Fruit fly (Drosophila melanogaster) whole organism, embryonic: ENCODE measurements around the gene CG31819.

ENCODE experiments used
- Aef1 ChIP-seq: fragments of 200-800 bp; sonication (Bioruptor generic); IDR thresholded peaks from 3 replicates; pipeline ENCODE4 v1.3.6; 2022; ENCODE audit warnings: missing biosample characterization, missing genetic modification characterization
- B-H1 ChIP-seq: fragments of 200-800 bp; sonication (Bioruptor generic); IDR thresholded peaks from 3 replicates; pipeline ENCODE4 v1.3.6; 2022; ENCODE audit warnings: missing biosample characterization, missing genetic modification characterization
- Bteb2 ChIP-seq: fragments of 200-800 bp; sonication (Bioruptor generic); optimal IDR thresholded peaks from 2 replicates; lab custom pipeline; 2016; ENCODE audit warnings: missing biosample characterization, missing genetic modification characterization
- CG10654 ChIP-seq: fragments of 200-800 bp; sonication (Bioruptor generic); optimal IDR thresholded peaks from 2 replicates; lab custom pipeline; 2016; ENCODE audit warnings: missing biosample characterization, missing genetic modification characterization
- CG11085 ChIP-seq: fragments of 200-800 bp; sonication (Bioruptor generic); IDR thresholded peaks from 2 replicates; pipeline ENCODE4 v1.3.6; 2022; ENCODE audit warnings: missing biosample characterization, missing genetic modification characterization
- CG12071 ChIP-seq: fragments of 200-800 bp; sonication (Bioruptor generic); optimal IDR thresholded peaks from 3 replicates; lab custom pipeline; 2018; ENCODE audit warnings: missing biosample characterization, mild to moderate bottlenecking, missing genetic modification characterization
- CG13123 ChIP-seq: fragments of 200-800 bp; sonication (Bioruptor generic); optimal IDR thresholded peaks from 2 replicates; lab custom pipeline; 2016; ENCODE audit warnings: missing biosample characterization, missing genetic modification characterization
- CG15073 ChIP-seq: fragments of 200-800 bp; sonication (Bioruptor generic); optimal IDR thresholded peaks from 2 replicates; lab custom pipeline; 2016; ENCODE audit warnings: missing biosample characterization, missing genetic modification characterization
- CG15269 ChIP-seq: fragments of 200-800 bp; sonication (Bioruptor generic); optimal IDR thresholded peaks from 2 replicates; lab custom pipeline; 2018; ENCODE audit warnings: missing biosample characterization, mild to moderate bottlenecking, missing genetic modification characterization, moderate library complexity
- CG17186 ChIP-seq: fragments of 200-800 bp; sonication (Bioruptor generic); optimal IDR thresholded peaks from 3 replicates; lab custom pipeline; 2017; ENCODE audit warnings: missing biosample characterization, missing genetic modification reagents, missing genetic modification characterization
- CG17361 ChIP-seq: fragments of 200-800 bp; sonication (Bioruptor generic); IDR thresholded peaks from 3 replicates; pipeline ENCODE4 v1.3.6; 2022; ENCODE audit warnings: missing biosample characterization, missing genetic modification characterization
- CG17612 ChIP-seq: fragments of 200-800 bp; sonication (Bioruptor generic); IDR thresholded peaks from 2 replicates; pipeline ENCODE4 v1.3.6; 2022; ENCODE audit warnings: missing biosample characterization, missing genetic modification characterization
- CG17802 ChIP-seq: fragments of 200-800 bp; sonication (Bioruptor generic); optimal IDR thresholded peaks from 2 replicates; lab custom pipeline; 2018; ENCODE audit warnings: missing biosample characterization, mild to moderate bottlenecking, missing genetic modification characterization, moderate library complexity
- CG2678 ChIP-seq: fragments of 200-800 bp; sonication (Bioruptor generic); optimal IDR thresholded peaks from 3 replicates; lab custom pipeline; 2019; ENCODE audit warnings: missing biosample characterization, mild to moderate bottlenecking, missing genetic modification characterization, moderate library complexity
- CG3163 ChIP-seq: fragments of 200-800 bp; sonication (Bioruptor generic); optimal IDR thresholded peaks from 3 replicates; lab custom pipeline; 2016; ENCODE audit warnings: missing biosample characterization, missing genetic modification characterization
- CG3281 ChIP-seq: fragments of 200-800 bp; sonication (Bioruptor generic); optimal IDR thresholded peaks from 3 replicates; lab custom pipeline; 2017; ENCODE audit warnings: missing biosample characterization, mild to moderate bottlenecking, missing genetic modification characterization
- CG33557 ChIP-seq: fragments of 200-800 bp; sonication (Bioruptor generic); optimal IDR thresholded peaks from 2 replicates; lab custom pipeline; 2019; ENCODE audit warnings: missing biosample characterization, mild to moderate bottlenecking, missing genetic modification characterization, moderate library complexity
- CG3407 ChIP-seq: fragments of 200-800 bp; sonication (Bioruptor generic); optimal IDR thresholded peaks from 2 replicates; lab custom pipeline; 2018; ENCODE audit warnings: missing biosample characterization, mild to moderate bottlenecking, missing genetic modification characterization
- CG7987 ChIP-seq: fragments of 200-800 bp; sonication (Bioruptor generic); optimal IDR thresholded peaks from 2 replicates; lab custom pipeline; 2018; ENCODE audit warnings: missing biosample characterization, mild to moderate bottlenecking, missing genetic modification characterization, moderate library complexity
- CG9215 ChIP-seq: fragments of 200-800 bp; sonication (Bioruptor generic); IDR thresholded peaks from 2 replicates; pipeline ENCODE4 v1.3.6; 2022; ENCODE audit warnings: missing biosample characterization, missing genetic modification characterization
- CHES-1-like ChIP-seq: fragments of 200-800 bp; sonication (Bioruptor generic); optimal IDR thresholded peaks from 2 replicates; lab custom pipeline; 2016; ENCODE audit warnings: missing biosample characterization, missing genetic modification characterization
- CTCF ChIP-seq: fragments of 200-800 bp; sonication (Bioruptor generic); optimal IDR thresholded peaks from 2 replicates; lab custom pipeline; 2017; ENCODE audit warnings: missing biosample characterization, mild to moderate bottlenecking, missing genetic modification characterization, moderate library complexity
- Chrac-16 ChIP-seq: fragments of 200-800 bp; sonication (Bioruptor generic); optimal IDR thresholded peaks from 3 replicates; lab custom pipeline; 2016; ENCODE audit warnings: missing biosample characterization, missing genetic modification characterization
- Doc2 ChIP-seq: fragments of 200-800 bp; sonication (Bioruptor generic); IDR thresholded peaks from 2 replicates; pipeline ENCODE4 v1.3.6; 2022; ENCODE audit warnings: missing biosample characterization, missing genetic modification characterization
- Doc3 ChIP-seq: fragments of 200-800 bp; sonication (Bioruptor generic); IDR thresholded peaks from 3 replicates; pipeline ENCODE4 v1.3.6; 2022; ENCODE audit warnings: missing biosample characterization, missing genetic modification characterization; ENCODE audit not compliant: partially characterized antibody
- GATAe ChIP-seq: fragments of 200-800 bp; sonication (Bioruptor generic); conservative IDR thresholded peaks from 2 replicates; pipeline ENCODE4 v1.3.6; 2022; ENCODE audit warnings: missing biosample characterization, missing genetic modification characterization
- MESR4 ChIP-seq: fragments of 200-800 bp; sonication (Bioruptor generic); optimal IDR thresholded peaks from 2 replicates; lab custom pipeline; 2018; ENCODE audit warnings: missing biosample characterization, mild to moderate bottlenecking, missing genetic modification characterization, moderate library complexity
- Neu2 ChIP-seq: fragments of 200-800 bp; sonication (Bioruptor generic); optimal IDR thresholded peaks from 3 replicates; lab custom pipeline; 2016; ENCODE audit warnings: missing biosample characterization, missing genetic modification characterization, borderline replicate concordance
- Optix ChIP-seq: fragments of 200-800 bp; sonication (Bioruptor generic); IDR thresholded peaks from 3 replicates; pipeline ENCODE4 v1.3.6; 2022; ENCODE audit warnings: missing biosample characterization, missing genetic modification characterization
- PHDP ChIP-seq: fragments of 200-800 bp; sonication (Bioruptor generic); optimal IDR thresholded peaks from 3 replicates; lab custom pipeline; 2018; ENCODE audit warnings: missing biosample characterization, mild to moderate bottlenecking, missing genetic modification characterization, moderate library complexity
- Rx ChIP-seq: fragments of 200-800 bp; sonication (Bioruptor generic); IDR thresholded peaks from 2 replicates; pipeline ENCODE4 v1.3.6; 2022; ENCODE audit warnings: missing biosample characterization, missing genetic modification characterization
- Sry-β ChIP-seq: fragments of 200-800 bp; sonication (Bioruptor generic); optimal IDR thresholded peaks from 2 replicates; lab custom pipeline; 2018; ENCODE audit warnings: missing biosample characterization, mild to moderate bottlenecking, missing genetic modification characterization, moderate library complexity
- Stat92E ChIP-seq, 3 experiments: fragments of >200 bp in 2 of 3; fragments of 200-800 bp in 1 of 3; sonication (Bioruptor generic) in 1 of 3; optimal IDR thresholded peaks; 2 replicates each; lab custom pipeline; 2017 to 2019; ENCODE audit warnings: missing biosample characterization in 3 of 3, missing genetic modification characterization in 3 of 3, mild to moderate bottlenecking in 1 of 3, moderate library complexity in 1 of 3
- Tbp ChIP-seq: fragments of >200 bp; optimal IDR thresholded peaks from 2 replicates; lab custom pipeline; 2018; ENCODE audit warnings: missing biosample characterization, missing genetic modification characterization
- al ChIP-seq: fragments of 200-800 bp; sonication (Bioruptor generic); IDR thresholded peaks from 2 replicates; pipeline ENCODE4 v1.3.6; 2022; ENCODE audit warnings: missing biosample characterization, missing genetic modification characterization
- bigmax ChIP-seq: fragments of 200-800 bp; sonication (Bioruptor generic); optimal IDR thresholded peaks from 2 replicates; lab custom pipeline; 2018; ENCODE audit warnings: missing biosample characterization, mild to moderate bottlenecking, missing genetic modification characterization
- chn ChIP-seq: fragments of 200-800 bp; sonication (Bioruptor generic); optimal IDR thresholded peaks from 2 replicates; lab custom pipeline; 2016; ENCODE audit warnings: missing biosample characterization, missing genetic modification characterization
- crp ChIP-seq, 2 experiments: fragments of 200-800 bp; sonication (Bioruptor generic); optimal IDR thresholded peaks; 2 replicates in 1 of 2; 3 replicates in 1 of 2; lab custom pipeline; 2017; ENCODE audit warnings: missing biosample characterization in 2 of 2, missing genetic modification characterization in 2 of 2, mild to moderate bottlenecking in 1 of 2, moderate library complexity in 1 of 2
- dati ChIP-seq: fragments of 200-800 bp; sonication (Bioruptor generic); IDR thresholded peaks from 2 replicates; pipeline ENCODE4 v1.3.6; 2022; ENCODE audit warnings: missing biosample characterization, missing genetic modification characterization
- lilli ChIP-seq: fragments of 200-800 bp; sonication (Bioruptor generic); optimal IDR thresholded peaks from 3 replicates; lab custom pipeline; 2016; ENCODE audit warnings: missing biosample characterization, missing genetic modification characterization
- p53 ChIP-seq: fragments of 200-800 bp; sonication (Bioruptor generic); optimal IDR thresholded peaks from 2 replicates; lab custom pipeline; 2016; ENCODE audit warnings: missing biosample characterization, missing genetic modification characterization
- pb ChIP-seq: fragments of 200-800 bp; sonication (Bioruptor generic); optimal IDR thresholded peaks from 3 replicates; lab custom pipeline; 2016; ENCODE audit warnings: missing biosample characterization, missing genetic modification characterization
- pho ChIP-seq: fragments of 200-800 bp; sonication (Bioruptor generic); optimal IDR thresholded peaks from 2 replicates; lab custom pipeline; 2016; ENCODE audit warnings: missing biosample characterization, missing genetic modification characterization
- pita ChIP-seq: fragments of 200-800 bp; sonication (Bioruptor generic); optimal IDR thresholded peaks from 2 replicates; lab custom pipeline; 2017; ENCODE audit warnings: missing biosample characterization, mild to moderate bottlenecking, missing genetic modification characterization
- pum ChIP-seq: fragments of 200-800 bp; sonication (Bioruptor generic); optimal IDR thresholded peaks from 2 replicates; lab custom pipeline; 2016; ENCODE audit warnings: missing biosample characterization, missing genetic modification characterization
- sc ChIP-seq, 3 experiments: fragments of >200 bp in 2 of 3; fragments of 200-800 bp in 1 of 3; sonication (Bioruptor generic) in 1 of 3; optimal IDR thresholded peaks; 2 replicates in 2 of 3; 3 replicates in 1 of 3; lab custom pipeline; 2017; ENCODE audit warnings: mild to moderate bottlenecking in 1 of 3, missing biosample characterization in 1 of 3, missing genetic modification characterization in 1 of 3, missing genetic modification reagents in 1 of 3
- sisA ChIP-seq: fragments of 200-800 bp; sonication (Bioruptor generic); IDR thresholded peaks from 2 replicates; pipeline ENCODE4 v1.3.6; 2022; ENCODE audit warnings: missing biosample characterization, missing genetic modification characterization
- slp2 ChIP-seq: fragments of 200-800 bp; sonication (Bioruptor generic); optimal IDR thresholded peaks from 2 replicates; lab custom pipeline; 2016; ENCODE audit warnings: missing biosample characterization, missing genetic modification characterization
- so ChIP-seq: fragments of 200-800 bp; sonication (Bioruptor generic); IDR thresholded peaks from 3 replicates; pipeline ENCODE4 v1.3.6; 2022; ENCODE audit warnings: missing biosample characterization, missing genetic modification characterization
- tio ChIP-seq: fragments of 200-800 bp; sonication (Bioruptor generic); optimal IDR thresholded peaks from 2 replicates; lab custom pipeline; 2017; ENCODE audit warnings: missing biosample characterization, missing genetic modification characterization, inconsistent platforms
- vfl ChIP-seq: fragments of 200-800 bp; sonication (Bioruptor generic); optimal IDR thresholded peaks from 2 replicates; lab custom pipeline; 2016; ENCODE audit warnings: missing biosample characterization, missing genetic modification characterization
- vvl ChIP-seq: fragments of 200-800 bp; sonication (Bioruptor generic); IDR thresholded peaks from 2 replicates; pipeline ENCODE4 v1.3.6; 2022; ENCODE audit warnings: missing biosample characterization, missing genetic modification characterization

The CG31819 gene

DNA sequence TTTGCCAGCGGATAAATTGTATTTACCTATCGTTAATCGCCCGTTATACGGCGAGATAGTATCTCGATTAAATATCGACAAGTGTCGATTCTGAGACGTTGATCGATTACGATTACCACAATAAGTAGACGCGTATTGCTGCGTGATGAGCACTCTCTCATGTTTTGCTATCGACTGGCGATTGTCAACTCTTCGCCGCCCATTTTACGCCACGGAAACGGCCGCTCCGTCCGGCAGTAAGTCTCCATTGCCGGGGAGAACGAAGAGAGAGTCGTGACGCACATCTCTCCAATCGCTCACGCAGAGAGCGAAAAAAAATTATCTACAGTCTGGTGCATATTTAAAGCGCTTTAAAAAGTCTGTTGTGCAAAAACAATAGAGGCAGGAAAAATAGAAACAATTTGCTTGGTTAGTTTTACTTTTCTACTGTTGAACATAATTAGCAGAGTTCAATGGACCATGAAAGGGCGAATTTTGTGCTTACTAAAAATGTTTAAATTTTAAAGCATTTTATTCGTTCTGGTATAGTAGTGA lies 40.4 kb downstream of the CG31819 start, which contains the start of gene CG46309 (continued):
- peak; percentile 78; the same call in 2 of the 3 replicates for TF ChIP-seq Doc3 (GFP tag; lab: Robert Waterston, UW)
- peak; percentile 69 for TF ChIP-seq Bteb2 (GFP tag; lab: Kevin White, UChicago)
- TF ChIP-seq MESR4 (GFP tag; lab: Kevin White, UChicago) = no peak
- TF ChIP-seq PHDP (tag; lab: Kevin White, UChicago) = peak; percentile 58
- TF ChIP-seq pb (GFP tag; lab: Kevin White, UChicago) = no peak
- TF ChIP-seq CG17802 (tag; lab: Kevin White, UChicago) = no peak
- TF ChIP-seq CTCF (GFP tag; lab: Kevin White, UChicago) = no peak
- TF ChIP-seq CHES-1-like (GFP tag; lab: Kevin White, UChicago) = no peak
- TF ChIP-seq CG3281 (GFP tag; lab: Kevin White, UChicago) = peak; percentile 52
- peak; percentile 36 for TF ChIP-seq CG3163 (GFP tag; lab: Kevin White, UChicago)
- TF ChIP-seq Neu2 (GFP tag; lab: Kevin White, UChicago) = no peak
- no peak for TF ChIP-seq Rx (GFP tag; lab: Robert Waterston, UW)
- peak; percentile 21 for TF ChIP-seq tio (GFP tag; lab: Kevin White, UChicago)
- TF ChIP-seq crp (GFP tag; optimal IDR thresholded peaks at IDR 0.05; lab: Kevin White, UChicago) = no peak
- TF ChIP-seq CG17361 (GFP tag; lab: Robert Waterston, UW) = no peak; the same call in 2 of the 3 replicates
- TF ChIP-seq CG17186 (GFP tag; lab: Kevin White, UChicago) = no peak
- no peak for TF ChIP-seq chn (GFP tag; lab: Kevin White, UChicago)
- TF ChIP-seq CG15073 (GFP tag; lab: Kevin White, UChicago) = no peak
- TF ChIP-seq CG10654 (GFP tag; lab: Kevin White, UChicago) = no peak
- peak; percentile 45 for TF ChIP-seq vfl (GFP tag; lab: Kevin White, UChicago)
- no peak for TF ChIP-seq Optix (GFP tag; lab: Robert Waterston, UW)
- no peak for TF ChIP-seq dati (GFP tag; lab: Robert Waterston, UW)
- TF ChIP-seq CG33557 = no peak
- no peak for TF ChIP-seq Aef1 (GFP tag; lab: Robert Waterston, UW)
- TF ChIP-seq CG3407 (GFP tag; lab: Kevin White, UChicago) = no peak
- no peak for TF ChIP-seq pum (GFP tag; lab: Kevin White, UChicago)
- peak; percentile 25 for TF ChIP-seq p53
- no peak for TF ChIP-seq B-H1 (GFP tag; lab: Robert Waterston, UW)
- TF ChIP-seq al (GFP tag; lab: Robert Waterston, UW) = no peak
- peak; percentile 70 for TF ChIP-seq lilli (GFP tag; lab: Kevin White, UChicago)
- TF ChIP-seq Sry-β (GFP tag; lab: Kevin White, UChicago) = no peak
- TF ChIP-seq slp2 (GFP tag; lab: Kevin White, UChicago) = no peak
- TF ChIP-seq CG15269 = no peak
- no peak for TF ChIP-seq CG12071 (GFP tag; lab: Kevin White, UChicago)
- TF ChIP-seq sisA (GFP tag; lab: Robert Waterston, UW) = no peak
- peak; percentile 48 for TF ChIP-seq pho (GFP tag; lab: Kevin White, UChicago)
- TF ChIP-seq CG13123 = no peak
- no peak for TF ChIP-seq sc (optimal IDR thresholded peaks at IDR 0.05; lab: Kevin White, UChicago)
- no peak for TF ChIP-seq sc (GFP tag; optimal IDR thresholded peaks at IDR 0.05; lab: Kevin White, UChicago)
- no peak for TF ChIP-seq Stat92E (GFP tag; optimal IDR thresholded peaks at IDR 0.05; lab: Kevin White, UChicago)
- no peak for TF ChIP-seq CG7987 (GFP tag; lab: Kevin White, UChicago)
- no peak for TF ChIP-seq bigmax (GFP tag; lab: Kevin White, UChicago)
- TF ChIP-seq pita = no peak
- TF ChIP-seq Doc2 (GFP tag; lab: Robert Waterston, UW) = no peak
- no peak for TF ChIP-seq Chrac-16 (GFP tag; lab: Kevin White, UChicago)
- TF ChIP-seq CG17612 (GFP tag; lab: Robert Waterston, UW) = no peak
- TF ChIP-seq CG11085 = no peak
- no peak for TF ChIP-seq CG9215 (GFP tag; lab: Robert Waterston, UW)
- TF ChIP-seq GATAe = no peak
- no peak for TF ChIP-seq CG2678 (tag; lab: Kevin White, UChicago)
- TF ChIP-seq vvl = no peak
- no peak for TF ChIP-seq Tbp
- no peak for TF ChIP-seq so (GFP tag; lab: Robert Waterston, UW)
